Fruit fly (Drosophila melanogaster) whole organism, pupa: ENCODE results near the gene CG11656.

ENCODE experiments used
- CG13204 ChIP-seq: fragments of 200-800 bp; sonication (Bioruptor generic); optimal IDR thresholded peaks from 2 replicates; lab custom pipeline; 2018; ENCODE audit warnings: missing biosample characterization, mild to moderate bottlenecking, missing genetic modification characterization, moderate library complexity
- CG14655 ChIP-seq: fragments of 200-800 bp; sonication (Bioruptor generic); optimal IDR thresholded peaks from 3 replicates; lab custom pipeline; 2017; ENCODE audit warnings: mild to moderate bottlenecking, missing biosample characterization, missing genetic modification reagents, missing genetic modification characterization
- CG15710 ChIP-seq: fragments of 200-800 bp; sonication (Bioruptor generic); optimal IDR thresholded peaks from 2 replicates; lab custom pipeline; 2018; ENCODE audit warnings: missing biosample characterization, mild to moderate bottlenecking, missing genetic modification characterization, moderate library complexity
- CG17806 ChIP-seq: fragments of 200-800 bp; sonication (Bioruptor generic); optimal IDR thresholded peaks from 2 replicates; lab custom pipeline; 2018; ENCODE audit warnings: missing biosample characterization, mild to moderate bottlenecking, missing genetic modification characterization, moderate library complexity
- CG8159 ChIP-seq: fragments of 200-800 bp; sonication (Bioruptor generic); optimal IDR thresholded peaks from 3 replicates; lab custom pipeline; 2018; ENCODE audit warnings: missing biosample characterization, mild to moderate bottlenecking, missing genetic modification characterization, moderate library complexity
- CG8301 ChIP-seq: fragments of 200-800 bp; sonication (Bioruptor generic); optimal IDR thresholded peaks from 2 replicates; lab custom pipeline; 2018; ENCODE audit warnings: missing biosample characterization, mild to moderate bottlenecking, missing genetic modification characterization
- D1 ChIP-seq: fragments of 200-800 bp; sonication (Bioruptor generic); optimal IDR thresholded peaks from 2 replicates; lab custom pipeline; 2018; ENCODE audit warnings: missing biosample characterization, mild to moderate bottlenecking, missing genetic modification characterization, moderate library complexity
- EcR ChIP-seq: fragments of 200-800 bp; sonication (Bioruptor generic); optimal IDR thresholded peaks from 3 replicates; lab custom pipeline; 2019; ENCODE audit warnings: missing biosample characterization, missing genetic modification characterization, mild to moderate bottlenecking, moderate library complexity, missing genetic modification reagents
- fd96Ca ChIP-seq: fragments of 200-800 bp; sonication (Bioruptor generic); IDR thresholded peaks from 3 replicates; pipeline ENCODE4 v1.3.6; 2022; ENCODE audit warnings: missing biosample characterization, missing genetic modification characterization

dm6 chr3R:13011621-13011963 is 1.9 kb downstream of the CG11656 start, which contains the start of gene CtBP:
- no peak for TF ChIP-seq CG8159 (tag; lab: Kevin White, UChicago)
- TF ChIP-seq D1 (tag; lab: Kevin White, UChicago): no peak
- no peak for TF ChIP-seq EcR (GFP tag; lab: Kevin White, UChicago)
- no peak for TF ChIP-seq CG14655
- TF ChIP-seq fd96Ca (GFP tag; lab: Robert Waterston, UW): no peak
- TF ChIP-seq CG13204 (GFP tag; lab: Kevin White, UChicago): no peak
- TF ChIP-seq CG17806 (tag; lab: Kevin White, UChicago): no peak
- no peak for TF ChIP-seq CG15710 (tag; lab: Kevin White, UChicago)
- TF ChIP-seq CG8301 (tag; lab: Kevin White, UChicago): no peak
